Worm (Caenorhabditis elegans) whole organism, young adult: Measurements from ENCODE around the gene mca-1.

ENCODE experiments used
- C06A6.2 ChIP-seq: fragments of 200-800 bp; sonication (Bioruptor generic); conservative IDR thresholded peaks from 2 replicates; pipeline ENCODE4 v1.3.6; 2022; ENCODE audit warnings: missing genetic modification characterization, missing compliant biosample characterization
- F23B12.7 ChIP-seq: sonication (generic microtip); optimal IDR thresholded peaks from 2 replicates; lab custom pipeline; 2017; ENCODE audit warnings: missing genetic modification characterization, mild to moderate bottlenecking, missing compliant biosample characterization, antibody characterized with exemption, moderate library complexity; ENCODE audit not compliant: insufficient read depth
- Y53F4B.3 ChIP-seq: fragments of 200-800 bp; sonication (Bioruptor generic); IDR thresholded peaks from 2 replicates; pipeline ENCODE4 v1.3.6; 2022; ENCODE audit warnings: missing genetic modification reagents, missing genetic modification characterization, missing compliant biosample characterization
- Y79H2A.3 ChIP-seq: fragments of 200-800 bp; sonication (Bioruptor generic); conservative IDR thresholded peaks from 2 replicates; pipeline ENCODE4 v1.3.6; 2022; ENCODE audit warnings: missing genetic modification reagents, missing genetic modification characterization, missing compliant biosample characterization
- ama-1 ChIP-seq, 3 experiments: fragments of 150-350 bp in 1 of 3; sonication (generic microtip) in 2 of 3; optimal IDR thresholded peaks; 2 replicates each; lab custom pipeline; 2014 to 2018; ENCODE audit warnings: missing biosample characterization in 2 of 3, missing genetic modification characterization in 2 of 3, missing genetic modification reagents in 2 of 3
- athp-1 ChIP-seq: sonication (generic microtip); optimal IDR thresholded peaks from 2 replicates; lab custom pipeline; 2017; ENCODE audit warnings: mild to moderate bottlenecking, missing genetic modification characterization, missing compliant biosample characterization
- bed-1 ChIP-seq: fragments of 200-800 bp; sonication (Bioruptor generic); IDR thresholded peaks from 2 replicates; pipeline ENCODE4 v1.3.6; 2022; ENCODE audit warnings: missing genetic modification reagents, missing genetic modification characterization, missing compliant biosample characterization
- ceh-58 ChIP-seq: fragments of 200-800 bp; sonication (Bioruptor generic); IDR thresholded peaks from 2 replicates; pipeline ENCODE4 v1.3.6; 2022; ENCODE audit warnings: missing genetic modification characterization, missing compliant biosample characterization
- ceh-91 ChIP-seq: fragments of 200-800 bp; sonication (Bioruptor generic); IDR thresholded peaks from 2 replicates; pipeline ENCODE4 v1.3.6; 2022; ENCODE audit warnings: missing genetic modification reagents, missing genetic modification characterization, missing compliant biosample characterization
- egl-44 ChIP-seq: fragments of 200-800 bp; sonication (Bioruptor generic); IDR thresholded peaks from 2 replicates; pipeline ENCODE4 v1.3.6; 2022; ENCODE audit warnings: missing genetic modification reagents, missing genetic modification characterization, missing compliant biosample characterization
- ets-4 ChIP-seq: fragments of 200-800 bp; sonication (Bioruptor generic); optimal IDR thresholded peaks from 2 replicates; lab custom pipeline; 2018; ENCODE audit warnings: mild to moderate bottlenecking, missing genetic modification characterization, missing compliant biosample characterization
- hmg-1.2 ChIP-seq: fragments of 200-800 bp; sonication (Bioruptor generic); IDR thresholded peaks from 2 replicates; pipeline ENCODE4 v1.3.6; 2022; ENCODE audit warnings: missing genetic modification reagents, missing genetic modification characterization, missing compliant biosample characterization
- lag-1 ChIP-seq: fragments of 200-800 bp; sonication (Bioruptor generic); IDR thresholded peaks from 2 replicates; pipeline ENCODE4 v1.3.6; 2022; ENCODE audit warnings: missing genetic modification reagents, missing genetic modification characterization, missing compliant biosample characterization
- let-526 ChIP-seq: fragments of 200-800 bp; sonication (Bioruptor generic); IDR thresholded peaks from 2 replicates; pipeline ENCODE4 v1.3.6; 2022; ENCODE audit warnings: missing genetic modification reagents, missing genetic modification characterization, missing compliant biosample characterization
- let-607 ChIP-seq, 2 experiments: fragments of 200-800 bp in 1 of 2; sonication (Bioruptor generic) in 1 of 2; sonication (generic microtip) in 1 of 2; optimal IDR thresholded peaks; 2 replicates each; lab custom pipeline; 2016 to 2018; ENCODE audit warnings: mild to moderate bottlenecking in 2 of 2, missing compliant biosample characterization in 2 of 2, missing genetic modification characterization in 2 of 2, moderate library complexity in 2 of 2, missing genotype in 1 of 2
- madf-10 ChIP-seq: sonication (generic microtip); optimal IDR thresholded peaks from 2 replicates; lab custom pipeline; 2016; ENCODE audit warnings: mild to moderate bottlenecking, missing genetic modification characterization, missing compliant biosample characterization
- madf-3 ChIP-seq: fragments of 200-800 bp; sonication (Bioruptor generic); IDR thresholded peaks from 2 replicates; pipeline ENCODE4 v1.3.6; 2022; ENCODE audit warnings: missing genetic modification reagents, missing genetic modification characterization, missing compliant biosample characterization
- mcd-1 ChIP-seq: fragments of 200-800 bp; sonication (Bioruptor generic); IDR thresholded peaks from 2 replicates; pipeline ENCODE4 v1.3.6; 2022; ENCODE audit warnings: missing genetic modification reagents, missing genetic modification characterization, missing compliant biosample characterization
- mel-28 ChIP-seq: sonication (generic microtip); optimal IDR thresholded peaks from 2 replicates; lab custom pipeline; 2016; ENCODE audit warnings: borderline replicate concordance, mild to moderate bottlenecking, missing genetic modification characterization, missing compliant biosample characterization
- mes-4 ChIP-seq: sonication (generic microtip); optimal IDR thresholded peaks from 2 replicates; lab custom pipeline; 2016; ENCODE audit warnings: missing genotype, missing genetic modification characterization, missing compliant biosample characterization
- mxl-1 ChIP-seq: sonication (generic microtip); optimal IDR thresholded peaks from 2 replicates; lab custom pipeline; 2016; ENCODE audit warnings: missing genetic modification characterization, missing compliant biosample characterization
- nfya-1 ChIP-seq: sonication (generic microtip); optimal IDR thresholded peaks from 2 replicates; lab custom pipeline; 2017; ENCODE audit warnings: antibody characterized with exemption, missing compliant biosample characterization, missing genetic modification characterization, borderline replicate concordance; ENCODE audit not compliant: insufficient read depth
- nhr-120 ChIP-seq: fragments of 200-800 bp; sonication (Bioruptor generic); IDR thresholded peaks from 2 replicates; pipeline ENCODE4 v1.3.6; 2022; ENCODE audit warnings: missing genetic modification characterization, missing compliant biosample characterization
- nhr-179 ChIP-seq: sonication (generic microtip); optimal IDR thresholded peaks from 2 replicates; lab custom pipeline; 2016; ENCODE audit warnings: mild to moderate bottlenecking, missing genetic modification characterization, missing compliant biosample characterization
- nhr-80 ChIP-seq: sonication (generic microtip); optimal IDR thresholded peaks from 2 replicates; lab custom pipeline; 2016; ENCODE audit warnings: missing genetic modification characterization, missing compliant biosample characterization
- pbrm-1 ChIP-seq: fragments of 200-800 bp; sonication (Bioruptor generic); IDR thresholded peaks from 2 replicates; pipeline ENCODE4 v1.3.6; 2022; ENCODE audit warnings: missing genetic modification reagents, missing genetic modification characterization, missing compliant biosample characterization
- pha-4 ChIP-seq: fragments of 150-350 bp; sonication (generic microtip); optimal IDR thresholded peaks from 2 replicates; lab custom pipeline; 2014; ENCODE audit warnings: missing biosample characterization, missing genetic modification reagents, missing genetic modification characterization
- sptf-2 ChIP-seq: fragments of 200-800 bp; sonication (Bioruptor generic); optimal IDR thresholded peaks from 2 replicates; lab custom pipeline; 2018; ENCODE audit warnings: mild to moderate bottlenecking, missing genetic modification characterization, missing compliant biosample characterization
- tbx-9 ChIP-seq: sonication (generic microtip); optimal IDR thresholded peaks from 2 replicates; lab custom pipeline; 2016; ENCODE audit warnings: borderline replicate concordance, missing genetic modification characterization, inconsistent platforms, missing compliant biosample characterization
- unc-62 ChIP-seq: fragments of 150-350 bp; optimal IDR thresholded peaks from 2 replicates; lab custom pipeline; 2014; ENCODE audit warnings: missing biosample characterization, missing genetic modification reagents, missing genetic modification characterization
- ztf-22 ChIP-seq: fragments of 200-800 bp; sonication (Bioruptor generic); optimal IDR thresholded peaks from 2 replicates; lab custom pipeline; 2018; ENCODE audit warnings: mild to moderate bottlenecking, missing genetic modification characterization, moderate library complexity, missing compliant biosample characterization
- ztf-6 ChIP-seq: fragments of 200-800 bp; sonication (Bioruptor generic); IDR thresholded peaks from 2 replicates; pipeline ENCODE4 v1.3.6; 2022; ENCODE audit warnings: missing genetic modification reagents, missing genetic modification characterization, missing compliant biosample characterization

mca-1 gene

DNA sequence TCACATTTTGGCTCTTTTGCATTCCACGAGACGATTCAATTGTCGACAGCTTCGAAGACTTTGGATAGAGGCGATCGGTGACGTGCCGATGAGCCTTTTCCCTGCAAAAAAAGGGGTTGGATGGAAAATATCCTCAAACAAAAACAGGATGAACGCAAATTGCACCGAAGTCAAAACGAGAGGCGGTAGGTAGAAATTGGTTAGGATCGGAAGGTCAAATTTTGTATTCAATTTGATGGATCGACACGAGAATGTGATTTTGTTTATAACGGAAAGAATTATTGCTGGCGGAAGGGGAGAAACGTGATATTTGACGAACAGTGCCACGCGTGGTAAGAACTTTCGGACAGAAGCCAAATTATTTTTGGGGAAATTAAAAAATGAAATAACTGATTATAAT is at the start of gene mca-1:
Gene mca-1, minus strand, starts transcription at position 101 of the 400 bp plus-strand sequence.
- TF ChIP-seq mcd-1: no peak
- no peak for TF ChIP-seq nhr-179
- no peak for TF ChIP-seq mxl-1 (tag; lab: Kevin White, UChicago)
- no peak for TF ChIP-seq lag-1 (GFP tag; lab: Robert Waterston, UW)
- TF ChIP-seq mel-28 (tag; lab: Kevin White, UChicago): no peak
- no peak for TF ChIP-seq Y79H2A.3 (GFP tag; lab: Robert Waterston, UW)
- no peak for TF ChIP-seq athp-1 (tag; lab: Kevin White, UChicago)
- TF ChIP-seq nfya-1 (tag; lab: Kevin White, UChicago): no peak

DNA sequence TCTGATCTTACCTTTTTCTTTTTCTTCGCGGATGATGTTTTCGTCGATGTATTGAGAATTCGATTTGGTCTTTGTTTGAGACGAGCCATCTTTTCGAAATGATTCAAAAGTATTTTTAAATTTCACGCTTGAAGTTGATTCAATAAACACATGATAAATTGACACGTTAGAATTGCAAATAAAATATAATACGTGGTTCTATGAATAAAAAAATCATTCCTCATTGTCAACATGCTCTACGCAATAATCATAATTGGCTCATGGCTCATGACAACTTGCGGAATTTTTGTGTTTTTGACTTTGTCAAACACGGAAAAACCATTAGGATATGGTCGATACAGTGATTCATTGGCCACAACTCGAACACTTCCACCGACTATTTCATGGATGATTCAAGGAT is 48.7 kb upstream of the mca-1 start, which contains the start of the genes htas-1 and ZK1251.3:
Gene htas-1, minus strand, starts transcription at position 101 of the 400 bp plus-strand sequence.
Gene ZK1251.3, plus strand, starts transcription at position 226 of the 400 bp plus-strand sequence.
- TF ChIP-seq ama-1 (optimal IDR thresholded peaks at IDR 0.05; lab: Kevin White, UChicago) (no peak), ama-1 (GFP tag; optimal IDR thresholded peaks at IDR 0.05; lab: Kevin White, UChicago) (no peak), bed-1 (GFP tag; lab: Robert Waterston, UW) (no peak), C06A6.2 (GFP tag; lab: Robert Waterston, UW) (no peak)

DNA sequence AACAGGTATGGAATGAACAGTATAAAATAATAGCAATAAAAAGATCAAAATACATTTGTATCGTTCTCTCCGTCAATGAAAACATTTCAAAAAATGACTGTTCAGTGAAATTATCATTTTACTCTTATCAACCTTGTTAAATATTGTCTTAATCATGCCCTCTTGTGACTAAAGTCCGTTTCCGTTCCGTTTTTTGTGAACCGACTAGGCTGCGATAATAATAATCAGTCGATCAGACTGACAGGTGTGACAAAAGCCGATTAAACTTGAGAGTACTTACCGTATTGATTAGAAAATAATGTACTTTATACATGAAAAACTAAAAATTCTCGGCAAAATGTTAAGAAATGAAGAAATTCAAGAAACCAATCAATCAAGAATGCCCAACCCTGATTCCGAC is 47.8 kb upstream of the mca-1 start, which contains the start of gene ins-7:
Gene ins-7, minus strand, starts transcription at position 332 of the 400 bp plus-strand sequence.
- peak; percentile 48 for TF ChIP-seq ztf-22 (GFP tag; lab: Kevin White, UChicago)
- TF ChIP-seq ets-4 (GFP tag; lab: Kevin White, UChicago): peak; percentile 82
- peak; percentile 70 for TF ChIP-seq unc-62
- TF ChIP-seq ceh-58 (GFP tag; lab: Robert Waterston, UW): no peak
- no peak for TF ChIP-seq Y53F4B.3 (GFP tag; lab: Robert Waterston, UW)
- TF ChIP-seq nhr-80: peak; percentile 86

DNA sequence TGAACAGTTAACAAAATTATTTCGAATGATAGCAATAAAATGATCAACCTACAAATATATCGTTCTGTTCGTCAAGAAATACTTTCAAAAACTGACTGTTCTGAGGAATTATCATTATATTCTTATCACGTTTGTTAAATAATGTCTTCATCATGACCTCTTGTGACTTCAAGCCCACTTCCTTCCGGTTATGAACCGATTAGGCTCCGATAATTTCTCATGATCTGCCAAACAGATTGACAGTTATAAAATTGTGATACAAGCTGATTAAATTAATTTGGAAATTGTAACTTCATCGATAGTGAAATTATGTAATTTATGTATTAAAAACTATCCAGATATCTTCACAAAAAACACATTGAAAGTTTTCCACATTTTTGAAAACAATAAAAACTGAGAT is 46.1 kb upstream of the mca-1 start, which contains the start of gene ins-8:
Gene ins-8, minus strand, starts transcription at position 101 of the 400 bp plus-strand sequence.
- no peak for TF ChIP-seq ceh-91
- no peak for TF ChIP-seq pha-4 (tag; lab: Kevin White, UChicago)
- no peak for TF ChIP-seq sptf-2 (GFP tag; lab: Kevin White, UChicago)
- no peak for TF ChIP-seq hmg-1.2 (GFP tag; lab: Robert Waterston, UW)
- no peak for TF ChIP-seq egl-44 (GFP tag; lab: Robert Waterston, UW)
- TF ChIP-seq mes-4 (tag; lab: Kevin White, UChicago): no peak
- no peak for TF ChIP-seq lag-1 (GFP tag; lab: Robert Waterston, UW)
- TF ChIP-seq ztf-22 (GFP tag; lab: Kevin White, UChicago): no peak
- no peak for TF ChIP-seq Y79H2A.3 (GFP tag; lab: Robert Waterston, UW)
- no peak for TF ChIP-seq nhr-120 (GFP tag; lab: Robert Waterston, UW)
- no peak for TF ChIP-seq F23B12.7
- no peak for TF ChIP-seq let-607 (tag; optimal IDR thresholded peaks at IDR 0.05; lab: Kevin White, UChicago)
- TF ChIP-seq tbx-9 (tag; lab: Kevin White, UChicago): no peak

DNA sequence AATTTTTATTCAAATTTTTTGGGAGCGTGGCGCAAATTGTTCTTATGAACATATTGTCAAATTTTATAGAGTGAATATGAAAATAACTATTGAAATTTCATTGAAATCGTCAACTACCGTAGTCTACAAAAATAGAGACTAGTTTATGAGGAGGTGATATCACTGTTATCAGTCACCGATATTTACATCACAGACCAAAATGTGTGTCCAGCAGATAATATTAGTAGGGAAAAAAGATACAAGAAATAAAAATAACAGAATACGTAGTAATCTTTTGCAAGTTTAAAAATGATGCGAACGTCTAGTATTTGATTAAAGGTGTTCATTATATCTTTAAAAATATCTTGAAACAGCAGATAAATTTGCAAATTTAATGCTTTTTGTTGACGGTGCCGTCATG is 44.5 kb upstream of the mca-1 start:
- no peak for TF ChIP-seq ztf-6 (GFP tag; lab: Robert Waterston, UW)
- TF ChIP-seq madf-10 (tag; lab: Kevin White, UChicago): no peak
- TF ChIP-seq nhr-179: no peak
- no peak for TF ChIP-seq nhr-80
- TF ChIP-seq madf-3 (GFP tag; lab: Robert Waterston, UW): no peak
- TF ChIP-seq let-526: no peak
- TF ChIP-seq athp-1 (tag; lab: Kevin White, UChicago): no peak
- TF ChIP-seq pbrm-1: no peak
- TF ChIP-seq ceh-58 (GFP tag; lab: Robert Waterston, UW): no peak
